Worm (Caenorhabditis elegans) whole organism, L1 larva: ENCODE measurements around the gene C04H5.1.

Experiments used
- C16A3.4 ChIP-seq: fragments of 150-350 bp; optimal IDR thresholded peaks from 2 replicates; lab custom pipeline; 2014; ENCODE audit warnings: missing biosample characterization, missing genetic modification characterization
- alr-1 ChIP-seq: fragments of 200-800 bp; sonication (Bioruptor generic); optimal IDR thresholded peaks from 2 replicates; lab custom pipeline; 2018; ENCODE audit warnings: borderline replicate concordance, mild to moderate bottlenecking, missing genetic modification characterization, missing compliant biosample characterization
- aly-2 ChIP-seq: fragments of 150-350 bp; optimal IDR thresholded peaks from 2 replicates; lab custom pipeline; 2014; ENCODE audit warnings: missing biosample characterization, missing genetic modification characterization
- blmp-1 ChIP-seq: fragments of 150-350 bp; optimal IDR thresholded peaks from 2 replicates; lab custom pipeline; 2014; ENCODE audit warnings: missing biosample characterization, missing genetic modification characterization
- ceh-63 ChIP-seq: fragments of 200-800 bp; sonication (Bioruptor generic); optimal IDR thresholded peaks from 2 replicates; lab custom pipeline; 2018; ENCODE audit warnings: mild to moderate bottlenecking, missing genetic modification characterization, missing compliant biosample characterization
- ceh-8 ChIP-seq: fragments of 200-800 bp; sonication (Bioruptor generic); optimal IDR thresholded peaks from 2 replicates; lab custom pipeline; 2018; ENCODE audit warnings: mild to moderate bottlenecking, missing genetic modification characterization, moderate library complexity, missing compliant biosample characterization
- dpl-1 ChIP-seq, 3 experiments: fragments of 150-350 bp in 2 of 3; sonication (generic microtip) in 1 of 3; optimal IDR thresholded peaks; 2 replicates each; lab custom pipeline; 2014 to 2017; ENCODE audit warnings: missing biosample characterization in 3 of 3, missing genetic modification characterization in 3 of 3, missing genetic modification reagents in 3 of 3
- dsc-1 ChIP-seq: sonication (generic microtip); optimal IDR thresholded peaks from 2 replicates; lab custom pipeline; 2016; ENCODE audit warnings: mild to moderate bottlenecking, missing genetic modification characterization, missing compliant biosample characterization
- efl-1 ChIP-seq, 4 experiments: fragments of 150-350 bp; optimal IDR thresholded peaks in 3 of 4; peaks in 1 of 4; 1 replicate in 1 of 4; 2 replicates in 3 of 4; lab custom pipeline; 2014; ENCODE audit warnings: missing biosample characterization in 2 of 4, missing genetic modification characterization in 2 of 4, missing genetic modification reagents in 2 of 4
- efl-3 ChIP-seq: fragments of 200-800 bp; sonication (Bioruptor generic); optimal IDR thresholded peaks from 2 replicates; lab custom pipeline; 2018; ENCODE audit warnings: mild to moderate bottlenecking, missing genetic modification characterization, missing compliant biosample characterization
- egl-13 ChIP-seq: sonication (generic microtip); optimal IDR thresholded peaks from 2 replicates; lab custom pipeline; 2016; ENCODE audit warnings: missing genotype, missing genetic modification reagents, missing genetic modification characterization, missing compliant biosample characterization
- elt-2 ChIP-seq: sonication (generic microtip); optimal IDR thresholded peaks from 2 replicates; lab custom pipeline; 2016; ENCODE audit warnings: missing genetic modification characterization, mild to moderate bottlenecking, inconsistent platforms, missing compliant biosample characterization, missing genetic modification reagents
- elt-3 ChIP-seq, 6 experiments: fragments of 150-350 bp in 1 of 6; sonication (generic microtip); optimal IDR thresholded peaks; 2 replicates each; lab custom pipeline; 2017 to 2018; ENCODE audit warnings: missing biosample characterization in 6 of 6, missing genetic modification characterization in 6 of 6, inconsistent platforms in 1 of 6
- ets-5 ChIP-seq: fragments of 200-800 bp; sonication (Bioruptor generic); IDR thresholded peaks from 2 replicates; pipeline ENCODE4 v1.3.6; 2022; ENCODE audit warnings: missing genetic modification characterization, missing compliant biosample characterization
- fkh-8 ChIP-seq: sonication (generic microtip); optimal IDR thresholded peaks from 2 replicates; lab custom pipeline; 2016; ENCODE audit warnings: mild to moderate bottlenecking, missing genetic modification characterization, missing compliant biosample characterization
- hlh-17 ChIP-seq: fragments of 200-800 bp; sonication (Bioruptor generic); optimal IDR thresholded peaks from 2 replicates; lab custom pipeline; 2018; ENCODE audit warnings: missing genetic modification characterization, mild to moderate bottlenecking, missing compliant biosample characterization, moderate library complexity, borderline replicate concordance
- hlh-4 ChIP-seq: sonication (generic microtip); optimal IDR thresholded peaks from 2 replicates; lab custom pipeline; 2016; ENCODE audit warnings: mild to moderate bottlenecking, missing genetic modification characterization, missing compliant biosample characterization
- lin-14 ChIP-seq: fragments of 200-800 bp; sonication (Bioruptor generic); optimal IDR thresholded peaks from 2 replicates; lab custom pipeline; 2018; ENCODE audit warnings: mild to moderate bottlenecking, missing genetic modification characterization, moderate library complexity, missing compliant biosample characterization
- lin-35 ChIP-seq, 2 experiments: fragments of 150-350 bp; optimal IDR thresholded peaks; 2 replicates each; lab custom pipeline; 2014; ENCODE audit warnings: missing biosample characterization in 2 of 2, missing genetic modification characterization in 2 of 2, missing genetic modification reagents in 2 of 2
- lin-39 ChIP-seq: fragments of 150-350 bp; optimal IDR thresholded peaks from 2 replicates; lab custom pipeline; 2014; ENCODE audit warnings: missing biosample characterization, missing genetic modification reagents, missing genetic modification characterization
- lir-3 ChIP-seq: sonication (generic microtip); optimal IDR thresholded peaks from 2 replicates; lab custom pipeline; 2016; ENCODE audit warnings: mild to moderate bottlenecking, missing genetic modification characterization, moderate library complexity, missing compliant biosample characterization; ENCODE audit not compliant: poor library complexity
- mef-2 ChIP-seq: fragments of 150-350 bp; optimal IDR thresholded peaks from 2 replicates; lab custom pipeline; 2014; ENCODE audit warnings: missing biosample characterization, missing genetic modification characterization
- mep-1 ChIP-seq: fragments of 150-350 bp; optimal IDR thresholded peaks from 2 replicates; lab custom pipeline; 2014; ENCODE audit warnings: missing biosample characterization, missing genetic modification characterization
- nhr-19 ChIP-seq: fragments of 200-800 bp; sonication (Bioruptor generic); conservative IDR thresholded peaks from 2 replicates; pipeline ENCODE4 v1.3.6; 2022; ENCODE audit warnings: missing genetic modification characterization, missing compliant biosample characterization
- nhr-237 ChIP-seq: fragments of 150-350 bp; optimal IDR thresholded peaks from 2 replicates; lab custom pipeline; 2014; ENCODE audit warnings: missing biosample characterization, missing genetic modification characterization
- nhr-28 ChIP-seq: fragments of 150-350 bp; optimal IDR thresholded peaks from 2 replicates; lab custom pipeline; 2014; ENCODE audit warnings: missing biosample characterization, missing genetic modification characterization
- nhr-84 ChIP-seq: sonication (generic microtip); optimal IDR thresholded peaks from 2 replicates; lab custom pipeline; 2017; ENCODE audit warnings: missing biosample characterization, missing genetic modification characterization
- nhr-90 ChIP-seq: sonication (generic microtip); optimal IDR thresholded peaks from 2 replicates; lab custom pipeline; 2016; ENCODE audit warnings: mild to moderate bottlenecking, missing genetic modification characterization, missing compliant biosample characterization; ENCODE audit not compliant: poor library complexity
- pax-3 ChIP-seq: fragments of 200-800 bp; sonication (Bioruptor generic); optimal IDR thresholded peaks from 2 replicates; lab custom pipeline; 2018; ENCODE audit warnings: mild to moderate bottlenecking, missing genetic modification characterization, moderate library complexity, missing compliant biosample characterization
- pqm-1 ChIP-seq: sonication (generic microtip); optimal IDR thresholded peaks from 3 replicates; lab custom pipeline; 2017; ENCODE audit warnings: missing biosample characterization, missing genetic modification characterization
- skn-1 ChIP-seq: fragments of 150-350 bp; optimal IDR thresholded peaks from 2 replicates; lab custom pipeline; 2014; ENCODE audit warnings: missing biosample characterization, missing genetic modification characterization
- snpc-4 ChIP-seq: fragments of 150-350 bp; optimal IDR thresholded peaks from 2 replicates; lab custom pipeline; 2014; ENCODE audit warnings: missing biosample characterization, missing genetic modification characterization
- sptf-1 ChIP-seq: fragments of 150-350 bp; optimal IDR thresholded peaks from 2 replicates; lab custom pipeline; 2014; ENCODE audit warnings: missing biosample characterization, missing genetic modification characterization
- swsn-7 ChIP-seq: sonication (generic microtip); optimal IDR thresholded peaks from 2 replicates; lab custom pipeline; 2016; ENCODE audit warnings: missing genetic modification characterization, missing compliant biosample characterization
- tbx-2 ChIP-seq: sonication (generic microtip); optimal IDR thresholded peaks from 2 replicates; lab custom pipeline; 2016; ENCODE audit warnings: missing genetic modification characterization, missing compliant biosample characterization
- unc-62 ChIP-seq: fragments of 150-350 bp; optimal IDR thresholded peaks from 2 replicates; lab custom pipeline; 2014; ENCODE audit warnings: missing biosample characterization, missing genetic modification reagents, missing genetic modification characterization
- unc-98 ChIP-seq: fragments of 200-800 bp; sonication (Bioruptor generic); IDR thresholded peaks from 2 replicates; pipeline ENCODE4 v1.3.6; 2022; ENCODE audit warnings: missing genetic modification characterization, missing compliant biosample characterization
- xbp-1 ChIP-seq: sonication (generic microtip); optimal IDR thresholded peaks from 2 replicates; lab custom pipeline; 2016; ENCODE audit warnings: missing genetic modification characterization, missing compliant biosample characterization
- ztf-11 ChIP-seq, 2 experiments: sonication (generic microtip); optimal IDR thresholded peaks; 2 replicates each; lab custom pipeline; 2016 to 2017; ENCODE audit warnings: missing genetic modification characterization in 2 of 2, missing biosample characterization in 1 of 2, missing compliant biosample characterization in 1 of 2
- ztf-4 ChIP-seq: fragments of 150-350 bp; optimal IDR thresholded peaks from 2 replicates; lab custom pipeline; 2014; ENCODE audit warnings: missing biosample characterization, missing genetic modification characterization

C04H5.1 gene

DNA sequence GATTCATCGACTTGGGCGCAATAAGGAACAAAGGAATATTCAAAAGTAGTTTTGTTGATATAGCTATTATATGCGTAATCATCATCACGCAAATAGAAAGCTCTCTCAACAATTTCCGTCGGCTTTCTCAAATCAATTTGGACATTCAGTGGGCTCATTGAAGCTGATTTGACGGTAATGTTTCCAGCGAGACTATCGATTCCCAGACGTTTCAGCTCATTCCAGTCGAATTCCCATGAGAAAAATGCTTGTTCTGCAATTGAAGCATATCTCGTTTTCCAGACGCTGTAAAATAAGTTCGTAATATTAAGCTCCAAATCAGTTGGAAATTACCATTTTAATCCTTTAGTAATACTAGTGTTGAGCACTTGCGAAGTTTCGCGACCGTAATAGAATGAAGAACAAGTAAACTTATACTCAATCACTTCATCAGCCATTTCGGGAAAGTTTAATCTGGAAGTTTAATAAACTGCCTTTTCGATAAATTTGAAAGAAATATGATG, 11.0 kb upstream of the C04H5.1 start, which contains the start of gene btb-20:
btb-20 (minus strand) TSS at position 453 of the 503 bp plus-strand sequence.
- no peak for TF ChIP-seq alr-1 (tag; lab: Kevin White, UChicago)
- no peak for TF ChIP-seq ceh-63 (GFP tag; lab: Kevin White, UChicago)
- TF ChIP-seq pax-3 (tag; lab: Kevin White, UChicago), result no peak
- no peak for TF ChIP-seq elt-2 (tag; lab: Kevin White, UChicago)
- TF ChIP-seq ets-5, result no peak
- no peak for TF ChIP-seq nhr-84 (tag; lab: Kevin White, UChicago)
- no peak for TF ChIP-seq blmp-1

DNA sequence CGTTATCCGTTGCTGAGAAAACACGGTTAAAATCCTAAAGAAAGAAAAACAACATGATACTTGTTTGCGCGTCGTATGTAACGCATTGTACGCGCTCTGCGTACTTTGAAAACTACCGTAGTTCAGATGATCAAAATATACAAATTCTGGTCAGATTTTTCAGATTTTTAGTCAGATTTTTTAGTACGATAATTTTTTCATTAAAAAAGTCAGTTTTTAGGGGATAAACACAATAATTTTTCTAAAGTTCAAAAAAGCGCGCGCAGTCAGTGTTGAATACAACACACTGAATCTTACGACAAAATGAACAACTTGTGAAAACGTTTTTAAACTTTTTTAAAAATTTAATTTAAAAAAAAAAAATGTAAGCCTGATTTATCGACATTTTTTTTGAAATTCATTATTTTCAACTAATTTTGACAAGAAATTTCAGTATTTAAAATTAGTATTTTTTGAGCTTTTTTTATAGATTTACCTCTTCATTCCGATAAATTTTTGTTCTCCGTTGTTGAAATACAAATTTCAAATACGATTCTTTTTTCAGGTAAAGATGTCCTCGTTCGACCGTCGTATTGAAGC, 10.4 kb upstream of the C04H5.1 start, which contains the start of gene pot-2:
pot-2 (plus strand) TSS at position 529 of the 579 bp plus-strand sequence.
- TF ChIP-seq ceh-63 (GFP tag; lab: Kevin White, UChicago), result no peak

ce11 chrII:14525013-14525412, 9.1 kb upstream of the C04H5.1 start, which contains the start of gene F57C2.4:
F57C2.4 (plus strand) TSS chrII:14525313.
- TF ChIP-seq sptf-1 (tag; lab: Kevin White, UChicago) (no peak), blmp-1 (no peak), efl-3 (GFP tag; lab: Kevin White, UChicago) (no peak), pax-3 (tag; lab: Kevin White, UChicago) (no peak), nhr-84 (tag; lab: Kevin White, UChicago) (no peak), tbx-2 (tag; lab: Kevin White, UChicago) (no peak), aly-2 (no peak), mep-1 (tag; lab: Kevin White, UChicago) (no peak), ets-5 (no peak), nhr-28 (tag; lab: Kevin White, UChicago) (no peak), pqm-1 (tag; lab: Kevin White, UChicago) (no peak), lin-39 (tag; lab: Kevin White, UChicago) (no peak), C16A3.4 (tag; lab: Kevin White, UChicago) (no peak), snpc-4 (no peak)

DNA sequence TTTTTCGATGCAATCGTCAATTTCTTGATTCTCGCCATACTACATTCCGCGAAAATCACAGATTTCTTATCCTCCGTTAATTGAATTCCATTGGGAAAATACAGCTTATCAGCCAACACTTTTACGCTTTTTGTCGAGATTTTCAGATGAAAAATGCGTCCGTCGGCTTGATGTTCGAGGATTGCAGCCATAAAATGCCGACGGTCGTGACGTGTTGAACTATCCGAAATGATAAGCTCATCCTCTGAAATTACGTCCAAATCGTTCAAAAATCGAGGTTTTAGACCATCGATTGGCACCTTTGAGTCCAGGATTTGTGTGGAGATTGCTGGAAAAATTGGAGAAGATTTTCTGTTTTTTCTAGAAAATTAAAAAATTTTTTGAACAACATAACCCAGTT, 7.0 kb upstream of the C04H5.1 start:
- TF ChIP-seq ceh-8 (GFP tag; lab: Kevin White, UChicago), result no peak
- TF ChIP-seq efl-1 (optimal IDR thresholded peaks at IDR 0.05; lab: Kevin White, UChicago), result no peak
- TF ChIP-seq efl-1 (GFP tag; optimal IDR thresholded peaks at IDR 0.05 in 1 of 2; lab: Kevin White, UChicago), result peak in 1 of 2 experiments; percentile 57

- no peak for TF ChIP-seq lin-14 (GFP tag; lab: Kevin White, UChicago)
- TF ChIP-seq nhr-19, result peak; percentile 69
- peak; percentile 62 for TF ChIP-seq swsn-7 (tag; lab: Kevin White, UChicago)
- TF ChIP-seq unc-62 (GFP tag; lab: Kevin White, UChicago), result no peak
- peak; percentile 51 for TF ChIP-seq snpc-4
- TF ChIP-seq xbp-1 (tag; lab: Kevin White, UChicago), result peak; percentile 65
- peak in 1 of 6 experiments; percentile 38 for TF ChIP-seq elt-3 (tag; optimal IDR thresholded peaks at IDR 0.05; lab: Kevin White, UChicago)
- TF ChIP-seq unc-98 (GFP tag; lab: Robert Waterston, UW), result peak; percentile 21; the same call in 1 of the 2 replicates
- no peak for TF ChIP-seq ceh-63 (GFP tag; lab: Kevin White, UChicago)
- no peak for TF ChIP-seq nhr-28 (tag; lab: Kevin White, UChicago)
- TF ChIP-seq nhr-90 (tag; lab: Kevin White, UChicago), result peak; percentile 62
- TF ChIP-seq hlh-17 (GFP tag; lab: Kevin White, UChicago), result no peak
- TF ChIP-seq dpl-1 (GFP tag; optimal IDR thresholded peaks at IDR 0.05; lab: Kevin White, UChicago), result peak; percentile 56 to 68 (median 61)
- no peak for TF ChIP-seq nhr-237 (tag; lab: Kevin White, UChicago)
- TF ChIP-seq aly-2, result peak; percentile 46
- TF ChIP-seq lir-3 (tag; lab: Kevin White, UChicago), result peak; percentile 81
- no peak for TF ChIP-seq hlh-4 (tag; lab: Kevin White, UChicago)
- TF ChIP-seq ztf-11 (tag; optimal IDR thresholded peaks at IDR 0.05; lab: Kevin White, UChicago), result peak in 1 of 2 experiments; percentile 73
- no peak for TF ChIP-seq ztf-4 (tag; lab: Kevin White, UChicago)
- TF ChIP-seq blmp-1, result peak; percentile 49
- TF ChIP-seq dsc-1 (tag; lab: Kevin White, UChicago), result peak; percentile 67
- peak; percentile 88 for TF ChIP-seq fkh-8 (tag; lab: Kevin White, UChicago)
- peak; percentile 30 for TF ChIP-seq skn-1 (tag; lab: Kevin White, UChicago)
- TF ChIP-seq egl-13, result peak; percentile 24
- peak; percentile 60 to 79 for TF ChIP-seq lin-35 (GFP tag; optimal IDR thresholded peaks at IDR 0.05; lab: Kevin White, UChicago)
- no peak for TF ChIP-seq mef-2
These were observed 5.8 kb upstream of the C04H5.1 start, which contains the start of the genes F57C2.5 and spat-1 for ce11 chrII:14528233-14528802. F57C2.5 (minus strand) TSS chrII:14528239. spat-1 (plus strand) TSS chrII:14528752.
